Fruit fly (Drosophila melanogaster): Measurements from ENCODE around the gene CG3942.

CG3942 gene

DNA sequence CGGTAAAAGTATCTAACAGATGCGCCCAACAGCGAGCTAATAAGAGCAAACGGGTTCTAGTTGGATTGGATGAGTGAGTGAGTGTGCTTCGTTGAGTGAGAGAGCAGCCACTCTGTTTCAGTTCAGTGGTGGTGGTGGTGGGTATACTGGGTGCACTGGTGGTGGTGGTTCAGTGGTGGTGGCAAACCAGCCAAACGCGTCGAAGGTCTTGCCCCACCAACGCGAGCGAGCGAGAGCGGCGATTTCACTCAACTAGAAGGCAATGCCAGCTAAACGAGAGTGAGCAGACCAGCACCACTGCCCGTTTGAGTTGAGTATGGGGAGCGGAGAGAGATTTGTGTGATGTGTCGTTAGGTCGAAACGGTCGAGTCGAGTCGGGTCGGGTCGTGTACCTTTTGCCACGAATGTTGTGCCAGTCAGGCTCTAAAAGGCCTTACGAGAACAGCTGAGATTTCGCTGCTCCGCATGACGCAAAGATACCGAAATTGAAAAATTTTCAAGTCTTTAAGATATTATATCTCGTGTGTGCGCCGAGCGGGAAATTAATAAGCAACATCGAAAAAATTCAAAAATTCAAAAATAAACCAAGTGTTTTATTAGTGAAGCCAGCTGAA, 26.8 kb downstream of the CG3942 start (continued):
- no peak for TF ChIP-seq Atf6 (GFP tag; IDR thresholded peaks at IDR 0.05)
- TF ChIP-seq CG2129 (GFP tag; IDR thresholded peaks at IDR 0.05; ENCODE audit: partially characterized antibody): no peak
- no peak for TF ChIP-seq CG10267 (tag; optimal IDR thresholded peaks at IDR 0.05)
- no peak; the same call in 1 of the 2 replicates for TF ChIP-seq slbo (GFP tag; IDR thresholded peaks at IDR 0.05)
- TF ChIP-seq E2f1 (GFP tag; IDR thresholded peaks at IDR 0.05): no peak
- TF ChIP-seq CG13424 (tag; optimal IDR thresholded peaks at IDR 0.05): no peak
- TF ChIP-seq CG4730 (GFP tag; IDR thresholded peaks at IDR 0.05): no peak
- peak; percentile 53 for TF ChIP-seq ERR (GFP tag; optimal IDR thresholded peaks at IDR 0.05)
- peak; percentile 37 for TF ChIP-seq HmgD (GFP tag; optimal IDR thresholded peaks at IDR 0.05)
- no peak for TF ChIP-seq Ets65A (GFP tag)
- peak; percentile 99 for TF ChIP-seq Nf-YB (GFP tag; optimal IDR thresholded peaks at IDR 0.05)
- no peak for TF ChIP-seq scrt (GFP tag; optimal IDR thresholded peaks at IDR 0.05)
- TF ChIP-seq dpn (GFP tag; optimal IDR thresholded peaks at IDR 0.05): no peak
- peak; percentile 94 for TF ChIP-seq Bgb (GFP tag; IDR thresholded peaks at IDR 0.05; ENCODE audit: partially characterized antibody)
- TF ChIP-seq CG3726 (GFP tag; IDR thresholded peaks at IDR 0.05): no peak
- no peak for TF ChIP-seq pum (GFP tag; optimal IDR thresholded peaks at IDR 0.05)
- TF ChIP-seq en (GFP tag; optimal IDR thresholded peaks at IDR 0.05): no peak
- no peak for TF ChIP-seq CG17361 (GFP tag; IDR thresholded peaks at IDR 0.05)
- no peak for TF ChIP-seq CG31224 (GFP tag; IDR thresholded peaks at IDR 0.05)
- TF ChIP-seq Hmr (GFP tag; optimal IDR thresholded peaks at IDR 0.05): no peak
- no peak for TF ChIP-seq maf-S (GFP tag; optimal IDR thresholded peaks at IDR 0.05)
- peak; percentile 4 for TF ChIP-seq gcm (GFP tag; optimal IDR thresholded peaks at IDR 0.05)
- TF ChIP-seq CG9817 (tag; optimal IDR thresholded peaks at IDR 0.05): no peak
- TF ChIP-seq CG6854 (GFP tag; optimal IDR thresholded peaks at IDR 0.05): no peak
- TF ChIP-seq CG2712 (tag; optimal IDR thresholded peaks at IDR 0.05): no peak
- TF ChIP-seq CG30431 (GFP tag; optimal IDR thresholded peaks at IDR 0.05): no peak
- no peak for TF ChIP-seq Bteb2 (GFP tag; optimal IDR thresholded peaks at IDR 0.05)
- TF ChIP-seq Dll (GFP tag; IDR thresholded peaks at IDR 0.05; ENCODE audit: partially characterized antibody): peak; percentile 49; the same call in 1 of the 4 replicates
- TF ChIP-seq unpg (GFP tag; optimal IDR thresholded peaks at IDR 0.05): no peak
- peak; percentile 4 for TF ChIP-seq D (optimal IDR thresholded peaks at IDR 0.05)
- no peak for TF ChIP-seq D (GFP tag; optimal IDR thresholded peaks at IDR 0.05)
- TF ChIP-seq Dfd (GFP tag; optimal IDR thresholded peaks at IDR 0.05): no peak
- TF ChIP-seq GATAe (GFP tag; conservative IDR thresholded peaks at IDR 0.05): no peak
- no peak for TF ChIP-seq kni (GFP tag; optimal IDR thresholded peaks at IDR 0.05)
- peak; percentile 6 for TF ChIP-seq CG10543 (GFP tag; optimal IDR thresholded peaks at IDR 0.05)
- no peak for TF ChIP-seq vfl (GFP tag; optimal IDR thresholded peaks at IDR 0.05)
- no peak for TF ChIP-seq CG18619 (GFP tag; optimal IDR thresholded peaks at IDR 0.05)
- no peak for TF ChIP-seq yki (optimal IDR thresholded peaks at IDR 0.05)
- no peak for TF ChIP-seq CG15269 (tag; optimal IDR thresholded peaks at IDR 0.05)
- TF ChIP-seq z (GFP tag; IDR thresholded peaks at IDR 0.05): peak; percentile 100
- TF ChIP-seq BtbVII (GFP tag; optimal IDR thresholded peaks at IDR 0.05): no peak
- no peak for TF ChIP-seq Hr3 (GFP tag; optimal IDR thresholded peaks at IDR 0.05)
- TF ChIP-seq Optix (GFP tag; IDR thresholded peaks at IDR 0.05): no peak
- no peak for TF ChIP-seq gro (GFP tag; optimal IDR thresholded peaks at IDR 0.05)
- TF ChIP-seq gfzf (GFP tag; optimal IDR thresholded peaks at IDR 0.05): no peak
- TF ChIP-seq bcd (GFP tag; optimal IDR thresholded peaks at IDR 0.05): no peak
- no peak for TF ChIP-seq Dek (tag; optimal IDR thresholded peaks at IDR 0.05)
- TF ChIP-seq Hr51 (GFP tag; optimal IDR thresholded peaks at IDR 0.05): no peak
- TF ChIP-seq CG1529 (GFP tag; optimal IDR thresholded peaks at IDR 0.05): no peak
- peak; percentile 34; the same call in 1 of the 3 replicates for TF ChIP-seq Dbx (GFP tag; IDR thresholded peaks at IDR 0.05)
- no peak for TF ChIP-seq ems (GFP tag; optimal IDR thresholded peaks at IDR 0.05)

Data from whole organism, embryonic.